Fruit fly (Drosophila melanogaster) whole organism, embryonic: ENCODE data around the gene mei-P26.

Source experiments
- Aef1 ChIP-seq: fragments of 200-800 bp; sonication (Bioruptor generic); IDR thresholded peaks from 3 replicates; pipeline ENCODE4 v1.3.6; 2022; ENCODE audit warnings: missing biosample characterization, missing genetic modification characterization
- Bteb2 ChIP-seq: fragments of 200-800 bp; sonication (Bioruptor generic); optimal IDR thresholded peaks from 2 replicates; lab custom pipeline; 2016; ENCODE audit warnings: missing biosample characterization, missing genetic modification characterization
- CG10147 ChIP-seq: fragments of 200-800 bp; sonication (Bioruptor generic); optimal IDR thresholded peaks from 2 replicates; lab custom pipeline; 2019; ENCODE audit warnings: missing biosample characterization, mild to moderate bottlenecking, missing genetic modification characterization, moderate library complexity
- CG10462 ChIP-seq: fragments of 200-800 bp; sonication (Bioruptor generic); optimal IDR thresholded peaks from 2 replicates; lab custom pipeline; 2016; ENCODE audit warnings: missing biosample characterization, missing genetic modification characterization
- CG10543 ChIP-seq: fragments of 200-800 bp; sonication (Bioruptor generic); optimal IDR thresholded peaks from 3 replicates; lab custom pipeline; 2017; ENCODE audit warnings: missing biosample characterization, mild to moderate bottlenecking, missing genetic modification characterization, moderate library complexity
- CG12659 ChIP-seq: fragments of 200-800 bp; sonication (Bioruptor generic); optimal IDR thresholded peaks from 3 replicates; lab custom pipeline; 2017; ENCODE audit warnings: mild to moderate bottlenecking, missing biosample characterization, missing genetic modification reagents, missing genetic modification characterization
- CG14050 ChIP-seq: fragments of 200-800 bp; sonication (Bioruptor generic); IDR thresholded peaks from 3 replicates; pipeline ENCODE4 v1.3.6; 2022; ENCODE audit warnings: missing biosample characterization, missing genetic modification characterization
- CG15601 ChIP-seq: fragments of 200-800 bp; sonication (Bioruptor generic); optimal IDR thresholded peaks from 3 replicates; lab custom pipeline; 2019; ENCODE audit warnings: missing biosample characterization, mild to moderate bottlenecking, missing genetic modification characterization, moderate library complexity
- CG1603 ChIP-seq: fragments of 200-800 bp; sonication (Bioruptor generic); optimal IDR thresholded peaks from 2 replicates; lab custom pipeline; 2019; ENCODE audit warnings: missing biosample characterization, mild to moderate bottlenecking, missing genetic modification characterization, moderate library complexity
- CG17186 ChIP-seq: fragments of 200-800 bp; sonication (Bioruptor generic); optimal IDR thresholded peaks from 3 replicates; lab custom pipeline; 2017; ENCODE audit warnings: missing biosample characterization, missing genetic modification reagents, missing genetic modification characterization
- CG17612 ChIP-seq: fragments of 200-800 bp; sonication (Bioruptor generic); IDR thresholded peaks from 2 replicates; pipeline ENCODE4 v1.3.6; 2022; ENCODE audit warnings: missing biosample characterization, missing genetic modification characterization
- CG2202 ChIP-seq: fragments of 200-800 bp; sonication (Bioruptor generic); optimal IDR thresholded peaks from 2 replicates; lab custom pipeline; 2018; ENCODE audit warnings: missing biosample characterization, mild to moderate bottlenecking, missing genetic modification characterization
- CG30431 ChIP-seq: fragments of 200-800 bp; sonication (Bioruptor generic); optimal IDR thresholded peaks from 2 replicates; lab custom pipeline; 2017; ENCODE audit warnings: missing biosample characterization, missing genetic modification characterization
- CG34224 ChIP-seq: fragments of 200-800 bp; sonication (Bioruptor generic); IDR thresholded peaks from 3 replicates; pipeline ENCODE4 v1.3.6; 2022; ENCODE audit warnings: missing biosample characterization, missing genetic modification characterization; ENCODE audit not compliant: partially characterized antibody
- CG34422 ChIP-seq: fragments of 200-800 bp; sonication (Bioruptor generic); IDR thresholded peaks from 3 replicates; pipeline ENCODE4 v1.3.6; 2022; ENCODE audit warnings: missing biosample characterization, missing genetic modification characterization
- CG4360 ChIP-seq: fragments of 200-800 bp; sonication (Bioruptor generic); IDR thresholded peaks from 2 replicates; pipeline ENCODE4 v1.3.6; 2022; ENCODE audit warnings: missing biosample characterization, missing genetic modification characterization
- CG6765 ChIP-seq: fragments of 200-800 bp; sonication (Bioruptor generic); optimal IDR thresholded peaks from 3 replicates; lab custom pipeline; 2017; ENCODE audit warnings: missing biosample characterization, mild to moderate bottlenecking, missing genetic modification characterization
- CG8478 ChIP-seq: fragments of >200 bp; optimal IDR thresholded peaks from 2 replicates; lab custom pipeline; 2018
- Camta ChIP-seq: fragments of 200-800 bp; sonication (Bioruptor generic); optimal IDR thresholded peaks from 2 replicates; lab custom pipeline; 2016; ENCODE audit warnings: missing biosample characterization, missing genetic modification characterization
- Dfd ChIP-seq, 2 experiments: fragments of >200 bp; optimal IDR thresholded peaks; 2 replicates each; lab custom pipeline; 2017; ENCODE audit warnings: missing biosample characterization in 2 of 2, missing genetic modification characterization in 2 of 2
- Dll ChIP-seq: fragments of 200-800 bp; sonication (Bioruptor generic); IDR thresholded peaks from 4 replicates; pipeline ENCODE4 v1.3.6; 2022; ENCODE audit warnings: missing biosample characterization, missing genetic modification characterization; ENCODE audit not compliant: partially characterized antibody
- Doc3 ChIP-seq: fragments of 200-800 bp; sonication (Bioruptor generic); IDR thresholded peaks from 3 replicates; pipeline ENCODE4 v1.3.6; 2022; ENCODE audit warnings: missing biosample characterization, missing genetic modification characterization; ENCODE audit not compliant: partially characterized antibody
- Dp ChIP-seq: fragments of 200-800 bp; sonication (Bioruptor generic); optimal IDR thresholded peaks from 2 replicates; lab custom pipeline; 2018; ENCODE audit warnings: missing biosample characterization, mild to moderate bottlenecking, missing genetic modification characterization, moderate library complexity
- E2f1 ChIP-seq: fragments of 200-800 bp; sonication (Bioruptor generic); IDR thresholded peaks from 2 replicates; pipeline ENCODE4 v1.3.6; 2022; ENCODE audit warnings: missing biosample characterization, missing genetic modification characterization
- Eip74EF ChIP-seq, 2 experiments: fragments of 200-800 bp in 1 of 2; fragments of >200 bp in 1 of 2; sonication (Bioruptor generic) in 1 of 2; optimal IDR thresholded peaks; 2 replicates each; lab custom pipeline; 2017 to 2019; ENCODE audit warnings: missing biosample characterization in 2 of 2, missing genetic modification characterization in 2 of 2, mild to moderate bottlenecking in 1 of 2, moderate library complexity in 1 of 2
- Gug ChIP-seq: fragments of 200-800 bp; sonication (Bioruptor generic); IDR thresholded peaks from 4 replicates; pipeline ENCODE4 v1.3.6; 2022; ENCODE audit warnings: missing biosample characterization, missing genetic modification characterization
- HLH54F ChIP-seq: fragments of 200-800 bp; sonication (Bioruptor generic); optimal IDR thresholded peaks from 3 replicates; lab custom pipeline; 2016; ENCODE audit warnings: missing biosample characterization, missing genetic modification characterization
- Hr39 ChIP-seq: fragments of >200 bp; optimal IDR thresholded peaks from 2 replicates; lab custom pipeline; 2017
- Lim3 ChIP-seq: fragments of 200-800 bp; sonication (Bioruptor generic); IDR thresholded peaks from 2 replicates; pipeline ENCODE4 v1.3.6; 2022; ENCODE audit warnings: missing biosample characterization, missing genetic modification characterization
- MESR4 ChIP-seq: fragments of 200-800 bp; sonication (Bioruptor generic); optimal IDR thresholded peaks from 2 replicates; lab custom pipeline; 2018; ENCODE audit warnings: missing biosample characterization, mild to moderate bottlenecking, missing genetic modification characterization, moderate library complexity
- Mad ChIP-seq: fragments of 200-800 bp; sonication (Bioruptor generic); optimal IDR thresholded peaks from 2 replicates; lab custom pipeline; 2016; ENCODE audit warnings: missing biosample characterization, missing genetic modification characterization
- Max ChIP-seq: fragments of 200-800 bp; sonication (Bioruptor generic); optimal IDR thresholded peaks from 2 replicates; lab custom pipeline; 2016; ENCODE audit warnings: missing biosample characterization, mild to moderate bottlenecking, missing genetic modification characterization
- NfI ChIP-seq: fragments of 200-800 bp; sonication (Bioruptor generic); optimal IDR thresholded peaks from 3 replicates; lab custom pipeline; 2018; ENCODE audit warnings: missing biosample characterization, mild to moderate bottlenecking, missing genetic modification characterization, moderate library complexity
- Opbp ChIP-seq: fragments of 200-800 bp; sonication (Bioruptor generic); IDR thresholded peaks from 3 replicates; pipeline ENCODE4 v1.3.6; 2022; ENCODE audit warnings: missing biosample characterization, missing genetic modification characterization; ENCODE audit not compliant: partially characterized antibody
- Scr ChIP-seq: fragments of 200-800 bp; sonication (Bioruptor generic); IDR thresholded peaks from 2 replicates; pipeline ENCODE4 v1.3.6; 2022; ENCODE audit warnings: missing biosample characterization, missing genetic modification characterization; ENCODE audit not compliant: partially characterized antibody
- bigmax ChIP-seq: fragments of 200-800 bp; sonication (Bioruptor generic); optimal IDR thresholded peaks from 2 replicates; lab custom pipeline; 2018; ENCODE audit warnings: missing biosample characterization, mild to moderate bottlenecking, missing genetic modification characterization
- btn ChIP-seq: fragments of 200-800 bp; sonication (Bioruptor generic); optimal IDR thresholded peaks from 2 replicates; lab custom pipeline; 2016; ENCODE audit warnings: missing biosample characterization, missing genetic modification characterization
- cg ChIP-seq: fragments of 200-800 bp; sonication (Bioruptor generic); optimal IDR thresholded peaks from 3 replicates; lab custom pipeline; 2019; ENCODE audit warnings: missing biosample characterization, mild to moderate bottlenecking, missing genetic modification characterization, moderate library complexity
- chinmo ChIP-seq: fragments of 200-800 bp; sonication (Bioruptor generic); IDR thresholded peaks from 4 replicates; pipeline ENCODE4 v1.3.6; 2022; ENCODE audit warnings: missing biosample characterization, missing genetic modification characterization; ENCODE audit not compliant: partially characterized antibody
- dmrt99B ChIP-seq: fragments of 200-800 bp; sonication (Bioruptor generic); optimal IDR thresholded peaks from 2 replicates; lab custom pipeline; 2018; ENCODE audit warnings: missing biosample characterization, mild to moderate bottlenecking, missing genetic modification characterization, moderate library complexity
- dpn ChIP-seq, 2 experiments: fragments of 200-800 bp; sonication (Bioruptor generic); optimal IDR thresholded peaks; 3 replicates each; lab custom pipeline; 2016; ENCODE audit warnings: missing biosample characterization in 2 of 2, missing genetic modification characterization in 2 of 2
- ems ChIP-seq: fragments of 200-800 bp; sonication (Bioruptor generic); optimal IDR thresholded peaks from 3 replicates; lab custom pipeline; 2016; ENCODE audit warnings: missing biosample characterization, missing genetic modification characterization
- fru ChIP-seq: fragments of >200 bp; optimal IDR thresholded peaks from 2 replicates; lab custom pipeline; 2017
- ftz-f1 ChIP-seq: fragments of 200-800 bp; sonication (Bioruptor generic); optimal IDR thresholded peaks from 2 replicates; lab custom pipeline; 2016; ENCODE audit warnings: missing biosample characterization, missing genetic modification characterization
- jigr1 ChIP-seq: fragments of 200-800 bp; sonication (Bioruptor generic); IDR thresholded peaks from 3 replicates; pipeline ENCODE4 v1.3.6; 2022; ENCODE audit warnings: missing biosample characterization, missing genetic modification characterization
- lab ChIP-seq: fragments of 200-800 bp; sonication (Bioruptor generic); optimal IDR thresholded peaks from 3 replicates; lab custom pipeline; 2017; ENCODE audit warnings: missing biosample characterization, missing genetic modification characterization, mild to moderate bottlenecking, moderate library complexity, missing genetic modification reagents
- mam ChIP-seq: fragments of 200-800 bp; sonication (Bioruptor generic); optimal IDR thresholded peaks from 3 replicates; lab custom pipeline; 2016; ENCODE audit warnings: missing biosample characterization, missing genetic modification characterization
- nom ChIP-seq: fragments of 200-800 bp; sonication (Bioruptor generic); optimal IDR thresholded peaks from 2 replicates; lab custom pipeline; 2017; ENCODE audit warnings: missing biosample characterization, missing genetic modification characterization, mild to moderate bottlenecking, moderate library complexity, missing genetic modification reagents
- seq ChIP-seq: fragments of 200-800 bp; sonication (Bioruptor generic); IDR thresholded peaks from 2 replicates; pipeline ENCODE4 v1.3.6; 2022; ENCODE audit warnings: missing biosample characterization, missing genetic modification characterization
- sisA ChIP-seq: fragments of 200-800 bp; sonication (Bioruptor generic); IDR thresholded peaks from 2 replicates; pipeline ENCODE4 v1.3.6; 2022; ENCODE audit warnings: missing biosample characterization, missing genetic modification characterization
- tna ChIP-seq: fragments of 200-800 bp; sonication (Bioruptor generic); IDR thresholded peaks from 2 replicates; pipeline ENCODE4 v1.3.6; 2022; ENCODE audit warnings: missing biosample characterization, missing genetic modification characterization; ENCODE audit not compliant: partially characterized antibody

mei-P26 gene

DNA sequence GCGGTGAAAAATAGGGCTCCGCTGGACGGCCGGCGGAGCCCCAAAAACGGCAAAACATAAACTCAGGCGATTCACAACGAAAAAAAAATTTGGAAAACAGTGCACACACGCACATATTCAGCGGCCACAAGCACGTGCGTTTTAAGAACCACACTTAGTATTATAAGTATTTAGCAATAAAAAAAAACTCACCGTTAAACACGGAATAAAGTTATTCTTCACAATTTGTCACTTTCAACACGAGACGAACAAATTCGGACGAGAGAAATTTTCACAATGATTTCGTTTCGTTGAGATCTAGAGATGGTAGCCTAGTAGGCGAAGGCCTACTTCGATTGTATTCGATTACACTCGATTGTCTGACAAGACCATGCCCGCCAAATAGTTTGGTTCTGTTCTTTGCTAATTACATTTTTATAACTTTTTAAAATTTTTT lies 6.6 kb upstream of the mei-P26 start, which contains the start of gene His3.3B (continued):
- peak; percentile 54; the same call in 1 of the 3 replicates for TF ChIP-seq CG34422 (GFP tag; lab: Robert Waterston, UW)
- TF ChIP-seq Hr39 = no peak
- TF ChIP-seq CG10462 = no peak
- TF ChIP-seq CG17186 (GFP tag; lab: Kevin White, UChicago) = no peak
- no peak for TF ChIP-seq E2f1
- no peak for TF ChIP-seq CG17612 (GFP tag; lab: Robert Waterston, UW)
- TF ChIP-seq Gug = no peak
- TF ChIP-seq Dll (GFP tag; lab: Robert Waterston, UW) = peak; percentile 56; the same call in 1 of the 4 replicates
- TF ChIP-seq CG4360 = no peak
- peak; percentile 66 for TF ChIP-seq cg (GFP tag; lab: Kevin White, UChicago)
- 0 out of 4 replicates have a peak, but pooled peaks have one; percentile 51 for TF ChIP-seq chinmo (GFP tag; lab: Robert Waterston, UW)
- no peak for TF ChIP-seq CG2202 (tag; lab: Kevin White, UChicago)
- TF ChIP-seq Doc3 = no peak; the same call in 2 of the 3 replicates
- peak; percentile 47 for TF ChIP-seq CG6765 (GFP tag; lab: Kevin White, UChicago)
- no peak for TF ChIP-seq tna (GFP tag; lab: Robert Waterston, UW)
- TF ChIP-seq NfI = no peak
- peak in 1 of 2 experiments; percentile 37 for TF ChIP-seq Eip74EF (GFP tag; optimal IDR thresholded peaks at IDR 0.05; lab: Kevin White, UChicago)
- TF ChIP-seq CG1603 = peak; percentile 44
- TF ChIP-seq CG10543 (GFP tag; lab: Kevin White, UChicago) = peak; percentile 18
- TF ChIP-seq Camta (GFP tag; lab: Kevin White, UChicago) = no peak
- no peak for TF ChIP-seq sisA
- no peak for TF ChIP-seq btn (GFP tag; lab: Kevin White, UChicago)
- TF ChIP-seq CG14050 (GFP tag; lab: Robert Waterston, UW) = no peak
- TF ChIP-seq jigr1 (GFP tag; lab: Robert Waterston, UW) = no peak; the same call in 2 of the 3 replicates
- no peak for TF ChIP-seq fru
- TF ChIP-seq Dfd (GFP tag; optimal IDR thresholded peaks at IDR 0.05; lab: Kevin White, UChicago) = no peak
- no peak for TF ChIP-seq HLH54F (GFP tag; lab: Kevin White, UChicago)
- TF ChIP-seq seq (GFP tag; lab: Robert Waterston, UW) = peak; percentile 11; the same call in 1 of the 2 replicates
- TF ChIP-seq CG12659 (GFP tag; lab: Kevin White, UChicago) = peak; percentile 78
- no peak for TF ChIP-seq mam (GFP tag; lab: Kevin White, UChicago)
- TF ChIP-seq MESR4 (GFP tag; lab: Kevin White, UChicago) = peak; percentile 100
- TF ChIP-seq Mad (GFP tag; lab: Kevin White, UChicago) = no peak
- peak; percentile 2 for TF ChIP-seq CG15601 (tag; lab: Kevin White, UChicago)
- peak; percentile 10 for TF ChIP-seq bigmax (GFP tag; lab: Kevin White, UChicago)
- no peak for TF ChIP-seq Bteb2 (GFP tag; lab: Kevin White, UChicago)
- no peak for TF ChIP-seq ftz-f1 (GFP tag; lab: Kevin White, UChicago)
- TF ChIP-seq Scr (GFP tag; lab: Robert Waterston, UW) = peak; percentile 41
- TF ChIP-seq Max (GFP tag; lab: Kevin White, UChicago) = peak; percentile 7
- no peak for TF ChIP-seq CG10147 (GFP tag; lab: Kevin White, UChicago)
- TF ChIP-seq Aef1 = no peak
- peak; percentile 38; the same call in 2 of the 3 replicates for TF ChIP-seq Opbp (GFP tag; lab: Robert Waterston, UW)
- 0 out of 3 replicates have a peak, but pooled peaks have one; percentile 10 for TF ChIP-seq CG34224
- TF ChIP-seq ems (GFP tag; lab: Kevin White, UChicago) = no peak
- no peak for TF ChIP-seq dpn (GFP tag; optimal IDR thresholded peaks at IDR 0.05; lab: Kevin White, UChicago)
- TF ChIP-seq dmrt99B (tag; lab: Kevin White, UChicago) = no peak
- no peak for TF ChIP-seq Lim3
- peak; percentile 49 for TF ChIP-seq lab (GFP tag; lab: Kevin White, UChicago)
- no peak for TF ChIP-seq nom
- TF ChIP-seq CG8478 = no peak
- no peak for TF ChIP-seq CG30431 (GFP tag; lab: Kevin White, UChicago)
- TF ChIP-seq Dp (GFP tag; lab: Kevin White, UChicago) = peak; percentile 81
